Worm (Caenorhabditis elegans): Measurements from ENCODE around the gene nhr-216.
A peak's percentile ranks its signal among the peaks of the same experiment; 100 is the strongest.

Gene nhr-216

ce11 chrV:5329677-5330266 is 28.9 kb downstream of the nhr-216 start (continued):
- TF ChIP-seq ceh-28 (tag; optimal IDR thresholded peaks at IDR 0.05) (no peak), gei-8 (GFP tag; optimal IDR thresholded peaks at IDR 0.05) (peak; percentile 28), duxl-1 (tag; optimal IDR thresholded peaks at IDR 0.05; ENCODE audit: poor library complexity) (peak; percentile 29), F10B5.3 (tag; optimal IDR thresholded peaks at IDR 0.05) (no peak), ztf-7 (tag; optimal IDR thresholded peaks at IDR 0.05) (no peak), mdt-29 (GFP tag; IDR thresholded peaks at IDR 0.05) (no peak), egl-43 (GFP tag; IDR thresholded peaks at IDR 0.05) (peak; percentile 58; the same call in 1 of the 2 replicates), lsy-2 (tag; optimal IDR thresholded peaks at IDR 0.05) (no peak), nhr-10 (tag; optimal IDR thresholded peaks at IDR 0.05) (no peak), zfp-3 (GFP tag; conservative IDR thresholded peaks at IDR 0.05) (no peak), nhr-28 (tag; optimal IDR thresholded peaks at IDR 0.05) (peak; percentile 83)

- no peak for TF ChIP-seq mdt-29 (GFP tag; IDR thresholded peaks at IDR 0.05)
- TF ChIP-seq F44E2.7 (GFP tag; IDR thresholded peaks at IDR 0.05), result no peak
- no peak for TF ChIP-seq daf-12 (tag; optimal IDR thresholded peaks at IDR 0.05)
- TF ChIP-seq snpc-1.2 (GFP tag; IDR thresholded peaks at IDR 0.05), result no peak
- no peak for TF ChIP-seq ztf-7 (tag; optimal IDR thresholded peaks at IDR 0.05)
- no peak for TF ChIP-seq pqm-1 (tag; optimal IDR thresholded peaks at IDR 0.05)
- TF ChIP-seq Y48G9A.11 (GFP tag; IDR thresholded peaks at IDR 0.05), result no peak
- no peak for TF ChIP-seq unc-130 (GFP tag; optimal IDR thresholded peaks at IDR 0.05)
- TF ChIP-seq ZK337.2 (GFP tag; IDR thresholded peaks at IDR 0.05), result no peak
- TF ChIP-seq nhr-41 (GFP tag; IDR thresholded peaks at IDR 0.05), result no peak
- TF ChIP-seq tag-97 (GFP tag; IDR thresholded peaks at IDR 0.05), result no peak
- no peak for TF ChIP-seq nhr-25 (tag; optimal IDR thresholded peaks at IDR 0.05; ENCODE audit: borderline replicate concordance, insufficient read depth)
- TF ChIP-seq daf-16 (GFP tag; optimal IDR thresholded peaks at IDR 0.05), result no peak
- TF ChIP-seq daf-16 (tag; optimal IDR thresholded peaks at IDR 0.05), result no peak
- TF ChIP-seq ztf-11 (tag; optimal IDR thresholded peaks at IDR 0.05), result no peak
- no peak for TF ChIP-seq spr-1 (tag; optimal IDR thresholded peaks at IDR 0.05)
- no peak for TF ChIP-seq ZK546.5 (tag; optimal IDR thresholded peaks at IDR 0.05)
- TF ChIP-seq mes-2 (tag; optimal IDR thresholded peaks at IDR 0.05; ENCODE audit: poor library complexity, severe bottlenecking), result no peak
These were observed 30.4 kb downstream of the nhr-216 start, which contains the start of gene C10G8.8 for ce11 chrV:5328314-5328713. TSS of gene C10G8.8 (minus strand) at chrV:5328414.

- TF ChIP-seq jun-1 (tag; optimal IDR thresholded peaks at IDR 0.05) (no peak), unc-62 (GFP tag; optimal IDR thresholded peaks at IDR 0.05 in 1 of 2) (peak in 1 of 2 experiments; percentile 55), unc-62 (tag; optimal IDR thresholded peaks at IDR 0.05) (no peak), dmd-9 (GFP tag; IDR thresholded peaks at IDR 0.05) (no peak), aha-1 (tag) (peak; percentile 18)
These were observed 34.1 kb downstream of the nhr-216 start, which contains the start of gene ceh-33 for ce11 chrV:5324566-5324965. TSS of gene ceh-33 (minus strand) at chrV:5324666.

ce11 chrV:5322815-5323214 is 35.9 kb downstream of the nhr-216 start:
- TF ChIP-seq unc-62 (GFP tag; optimal IDR thresholded peaks at IDR 0.05 in 1 of 2) (peak in 1 of 2 experiments; percentile 60), unc-62 (tag; optimal IDR thresholded peaks at IDR 0.05) (no peak), aha-1 (tag) (no peak)

ce11 chrV:5319477-5319876 is 39.2 kb downstream of the nhr-216 start, which contains the start of gene ceh-34:
TSS of gene ceh-34 (minus strand) at chrV:5319577.
- no peak for TF ChIP-seq jun-1 (tag; optimal IDR thresholded peaks at IDR 0.05)
- TF ChIP-seq set-16 (GFP tag; IDR thresholded peaks at IDR 0.05), result peak; percentile 42; the same call in 1 of the 2 replicates
